Worm (Caenorhabditis elegans) whole organism, midembryonic: ENCODE measurements around the gene ppm-1.D.

Experiments used
- cog-1 ChIP-seq: sonication (generic microtip); optimal IDR thresholded peaks from 2 replicates; lab custom pipeline; 2016; ENCODE audit warnings: missing genetic modification characterization, missing compliant biosample characterization
- klf-2 ChIP-seq: fragments of 200-800 bp; sonication (Bioruptor generic); conservative IDR thresholded peaks from 2 replicates; pipeline ENCODE4 v1.3.6; 2022; ENCODE audit warnings: missing genetic modification reagents, missing genetic modification characterization, missing compliant biosample characterization
- ztf-23 ChIP-seq: fragments of 200-800 bp; sonication (Bioruptor generic); IDR thresholded peaks from 2 replicates; pipeline ENCODE4 v1.3.6; 2022; ENCODE audit warnings: missing genetic modification reagents, missing genetic modification characterization, missing compliant biosample characterization
- ztf-29 ChIP-seq: fragments of 200-800 bp; sonication (Bioruptor generic); IDR thresholded peaks from 2 replicates; pipeline ENCODE4 v1.3.6; 2022; ENCODE audit warnings: missing genetic modification reagents, missing genetic modification characterization, missing compliant biosample characterization

DNA sequence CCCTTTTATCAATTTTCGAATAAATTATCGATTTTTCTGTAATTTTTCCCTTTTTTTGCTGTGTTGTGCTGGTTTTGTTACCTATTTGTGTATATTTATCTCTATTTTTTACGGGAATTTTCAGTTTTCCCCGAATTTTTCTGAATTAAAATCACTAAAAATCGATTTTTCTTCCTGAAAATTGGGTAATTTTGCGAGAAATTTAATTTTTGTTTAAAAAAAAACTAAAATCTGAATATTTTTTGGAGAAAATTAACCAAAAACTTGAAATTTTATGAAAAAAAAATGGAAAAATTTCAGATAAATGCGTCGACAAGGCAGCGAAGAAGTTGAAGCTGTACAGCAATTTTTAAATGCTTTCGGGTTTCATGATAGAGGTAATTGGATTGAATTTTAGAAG lies 15.9 kb downstream of the ppm-1.D start, which contains the start of gene gip-1:
- no peak for TF ChIP-seq cog-1 (tag; lab: Kevin White, UChicago)
- no peak for TF ChIP-seq ztf-29 (GFP tag; lab: Robert Waterston, UW)
- no peak for TF ChIP-seq klf-2
- TF ChIP-seq ztf-23: no peak
